Worm (Caenorhabditis elegans) whole organism, L2 larva: ENCODE data around the gene sre-41.

ENCODE experiments used
- C34F6.9 ChIP-seq: fragments of 150-350 bp; optimal IDR thresholded peaks from 2 replicates; lab custom pipeline; 2014; ENCODE audit warnings: missing biosample characterization, missing genetic modification characterization
- F13H6.1 ChIP-seq: sonication (generic microtip); optimal IDR thresholded peaks from 2 replicates; lab custom pipeline; 2016; ENCODE audit warnings: missing genetic modification characterization, missing compliant biosample characterization
- R02D3.7 ChIP-seq: fragments of 150-350 bp; optimal IDR thresholded peaks from 2 replicates; lab custom pipeline; 2014; ENCODE audit warnings: missing biosample characterization, missing genetic modification characterization
- ZK546.5 ChIP-seq: sonication (generic microtip); optimal IDR thresholded peaks from 2 replicates; lab custom pipeline; 2017; ENCODE audit warnings: missing biosample characterization, missing genetic modification characterization
- alr-1 ChIP-seq: fragments of 150-350 bp; optimal IDR thresholded peaks from 2 replicates; lab custom pipeline; 2014; ENCODE audit warnings: missing biosample characterization, missing genetic modification characterization
- aly-2 ChIP-seq: fragments of 150-350 bp; optimal IDR thresholded peaks from 2 replicates; lab custom pipeline; 2014; ENCODE audit warnings: missing biosample characterization, missing genetic modification characterization
- ama-1 ChIP-seq: fragments of 150-350 bp; optimal IDR thresholded peaks from 2 replicates; lab custom pipeline; 2018; ENCODE audit warnings: inconsistent platforms
- blmp-1 ChIP-seq: sonication (generic microtip); optimal IDR thresholded peaks from 2 replicates; lab custom pipeline; 2017; ENCODE audit warnings: missing genetic modification characterization, mild to moderate bottlenecking, missing compliant biosample characterization, antibody characterized with exemption, moderate library complexity; ENCODE audit not compliant: insufficient read depth
- ceh-16 ChIP-seq: fragments of 150-350 bp; optimal IDR thresholded peaks from 2 replicates; lab custom pipeline; 2014; ENCODE audit warnings: missing biosample characterization, missing genetic modification characterization
- ceh-82 ChIP-seq: fragments of 150-350 bp; optimal IDR thresholded peaks from 2 replicates; lab custom pipeline; 2014; ENCODE audit warnings: missing biosample characterization, missing genetic modification characterization
- crh-2 ChIP-seq: sonication (generic microtip); optimal IDR thresholded peaks from 2 replicates; lab custom pipeline; 2017; ENCODE audit warnings: missing biosample characterization, missing genetic modification characterization
- dmd-4 ChIP-seq: sonication (generic microtip); optimal IDR thresholded peaks from 2 replicates; lab custom pipeline; 2017; ENCODE audit warnings: missing biosample characterization, missing genetic modification characterization
- elt-1 ChIP-seq: fragments of 150-350 bp; optimal IDR thresholded peaks from 2 replicates; lab custom pipeline; 2014; ENCODE audit warnings: missing biosample characterization, missing genetic modification characterization
- elt-3 ChIP-seq: sonication (generic microtip); optimal IDR thresholded peaks from 2 replicates; lab custom pipeline; 2017; ENCODE audit warnings: missing biosample characterization, missing genetic modification characterization
- gmeb-1 ChIP-seq: fragments of 150-350 bp; optimal IDR thresholded peaks from 2 replicates; lab custom pipeline; 2014; ENCODE audit warnings: missing biosample characterization, missing genetic modification characterization
- lin-13 ChIP-seq: fragments of 150-350 bp; optimal IDR thresholded peaks from 2 replicates; lab custom pipeline; 2014; ENCODE audit warnings: missing biosample characterization, missing genetic modification reagents, missing genetic modification characterization
- lin-39 ChIP-seq: fragments of 150-350 bp; optimal IDR thresholded peaks from 2 replicates; lab custom pipeline; 2014; ENCODE audit warnings: missing biosample characterization, missing genetic modification reagents, missing genetic modification characterization
- lsy-2 ChIP-seq, 2 experiments: fragments of 150-350 bp in 1 of 2; sonication (generic microtip) in 1 of 2; optimal IDR thresholded peaks; 2 replicates each; lab custom pipeline; 2014 to 2017; ENCODE audit warnings: missing biosample characterization in 2 of 2, missing genetic modification characterization in 2 of 2
- mab-5 ChIP-seq: fragments of 150-350 bp; optimal IDR thresholded peaks from 2 replicates; lab custom pipeline; 2014; ENCODE audit warnings: missing biosample characterization, missing genetic modification characterization
- mdl-1 ChIP-seq, 2 experiments: fragments of 150-350 bp in 1 of 2; sonication (generic microtip) in 1 of 2; optimal IDR thresholded peaks; 2 replicates each; lab custom pipeline; 2017; ENCODE audit warnings: missing biosample characterization in 2 of 2, missing genetic modification characterization in 2 of 2
- nhr-10 ChIP-seq: sonication (generic microtip); optimal IDR thresholded peaks from 2 replicates; lab custom pipeline; 2017; ENCODE audit warnings: missing biosample characterization, missing genetic modification characterization
- nhr-129 ChIP-seq: fragments of 150-350 bp; optimal IDR thresholded peaks from 2 replicates; lab custom pipeline; 2014; ENCODE audit warnings: missing biosample characterization, missing genetic modification characterization
- nhr-21 ChIP-seq: fragments of 150-350 bp; optimal IDR thresholded peaks from 2 replicates; lab custom pipeline; 2014; ENCODE audit warnings: missing biosample characterization, missing genetic modification characterization
- nhr-23 ChIP-seq: fragments of 150-350 bp; optimal IDR thresholded peaks from 2 replicates; lab custom pipeline; 2014; ENCODE audit warnings: missing biosample characterization, missing genetic modification reagents, missing genetic modification characterization
- nhr-25 ChIP-seq: fragments of 150-350 bp; sonication (generic microtip); optimal IDR thresholded peaks from 3 replicates; lab custom pipeline; 2014; ENCODE audit warnings: missing biosample characterization, missing genetic modification characterization
- nhr-6 ChIP-seq: fragments of 150-350 bp; optimal IDR thresholded peaks from 2 replicates; lab custom pipeline; 2014; ENCODE audit warnings: missing biosample characterization, missing genetic modification characterization
- nhr-77 ChIP-seq: fragments of 150-350 bp; optimal IDR thresholded peaks from 2 replicates; lab custom pipeline; 2014; ENCODE audit warnings: missing biosample characterization, missing genetic modification characterization
- peb-1 ChIP-seq: fragments of 150-350 bp; optimal IDR thresholded peaks from 2 replicates; lab custom pipeline; 2014; ENCODE audit warnings: missing biosample characterization, missing genetic modification characterization
- skn-1 ChIP-seq: sonication (generic microtip); optimal IDR thresholded peaks from 2 replicates; lab custom pipeline; 2017; ENCODE audit warnings: missing biosample characterization, missing genetic modification characterization
- sma-3 ChIP-seq: sonication (generic microtip); optimal IDR thresholded peaks from 2 replicates; lab custom pipeline; 2016; ENCODE audit warnings: missing genetic modification reagents, missing genetic modification characterization, missing compliant biosample characterization
- sma-9 ChIP-seq, 2 experiments: fragments of 150-350 bp in 1 of 2; sonication (generic microtip) in 1 of 2; optimal IDR thresholded peaks; 2 replicates each; lab custom pipeline; 2014 to 2016; ENCODE audit warnings: missing genetic modification characterization in 2 of 2, mild to moderate bottlenecking in 1 of 2, missing biosample characterization in 1 of 2, missing compliant biosample characterization in 1 of 2, missing genetic modification reagents in 1 of 2, moderate library complexity in 1 of 2
- snpc-4 ChIP-seq: fragments of 150-350 bp; optimal IDR thresholded peaks from 2 replicates; lab custom pipeline; 2014; ENCODE audit warnings: missing biosample characterization, missing genetic modification characterization
- unc-62 ChIP-seq: fragments of 150-350 bp; optimal IDR thresholded peaks from 2 replicates; lab custom pipeline; 2014; ENCODE audit warnings: missing biosample characterization, missing genetic modification reagents, missing genetic modification characterization
- zag-1 ChIP-seq: fragments of 150-350 bp; optimal IDR thresholded peaks from 2 replicates; lab custom pipeline; 2014; ENCODE audit warnings: missing biosample characterization, missing genetic modification characterization
- ztf-1 ChIP-seq: fragments of 200-800 bp; sonication (Bioruptor generic); conservative IDR thresholded peaks from 2 replicates; pipeline ENCODE4 v1.3.6; 2022; ENCODE audit warnings: missing genetic modification characterization, missing compliant biosample characterization
- ztf-11 ChIP-seq: sonication (generic microtip); optimal IDR thresholded peaks from 2 replicates; lab custom pipeline; 2017; ENCODE audit warnings: missing biosample characterization, missing genetic modification characterization

Gene sre-41

DNA sequence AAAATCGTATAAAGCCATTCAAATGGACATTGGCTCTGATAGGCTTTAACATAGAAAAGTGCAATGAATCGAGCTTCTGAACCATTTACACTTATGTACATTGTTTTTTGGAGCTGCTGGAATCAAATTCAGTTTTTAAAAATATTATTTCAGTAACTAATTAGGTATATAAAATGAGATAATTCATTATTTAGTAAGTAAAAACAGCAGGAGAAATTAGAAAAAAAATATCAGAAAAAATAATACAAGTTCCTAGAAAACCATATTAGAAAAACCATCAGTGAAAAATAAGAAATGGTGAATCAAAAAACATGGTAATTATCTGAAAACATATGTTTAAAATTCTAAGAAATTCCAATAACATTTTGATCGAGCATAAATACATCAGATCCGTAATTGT is 9.6 kb downstream of the sre-41 start, which contains the start of gene F57G9.7:
Gene F57G9.7 (minus strand): TSS at position 101 of the 400 bp plus-strand sequence.
- TF ChIP-seq peb-1 (tag; lab: Kevin White, UChicago): no peak
- TF ChIP-seq nhr-25: no peak
- no peak for TF ChIP-seq dmd-4 (tag; lab: Kevin White, UChicago)

DNA sequence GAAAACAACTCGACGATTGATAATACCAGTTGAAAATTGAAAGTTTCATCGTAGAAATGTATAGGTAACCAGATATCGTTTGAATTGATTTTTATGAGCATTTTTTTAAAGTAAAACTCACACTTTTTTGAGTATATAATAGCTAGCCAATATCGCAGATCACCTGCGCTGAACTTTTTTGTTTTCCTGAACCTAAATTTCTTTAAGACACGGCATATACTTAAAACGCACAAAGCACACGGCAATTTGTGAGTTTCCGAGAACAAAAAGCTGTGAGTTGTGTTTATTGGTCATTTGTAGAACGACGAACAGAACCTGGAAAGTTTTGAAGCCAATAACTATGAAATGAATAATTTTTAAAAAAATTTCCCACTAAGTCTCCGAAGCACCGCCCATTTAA is 13.7 kb downstream of the sre-41 start, which contains the start of gene sre-29:
Gene sre-29 (minus strand): TSS at position 101 of the 400 bp plus-strand sequence.
- TF ChIP-seq nhr-77 (tag; lab: Kevin White, UChicago): no peak
- no peak for TF ChIP-seq crh-2 (tag; lab: Kevin White, UChicago)
- TF ChIP-seq alr-1: no peak
- TF ChIP-seq ceh-82 (tag; lab: Kevin White, UChicago): no peak
- TF ChIP-seq nhr-10 (tag; lab: Kevin White, UChicago): no peak

DNA sequence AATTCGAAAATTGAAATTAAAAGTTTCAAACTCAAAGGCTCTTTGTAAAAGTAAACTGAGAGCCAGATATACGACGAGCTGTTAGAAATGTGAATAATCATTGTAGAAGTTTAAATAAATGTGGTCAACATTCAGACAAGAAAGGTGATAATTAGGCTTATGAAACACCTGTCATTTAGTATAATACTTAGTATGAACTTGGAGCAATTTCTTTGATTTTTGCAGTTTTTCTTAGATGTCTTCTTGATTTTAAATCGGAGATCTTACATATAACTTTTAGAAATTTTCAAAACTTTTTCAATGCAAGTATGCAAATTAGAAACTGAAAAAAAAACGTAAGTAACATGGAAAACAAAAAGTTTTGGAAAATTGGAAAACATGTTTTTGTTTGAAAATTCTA is 18.3 kb downstream of the sre-41 start, which contains the start of gene sre-30:
Gene sre-30 (minus strand): TSS at position 101 of the 400 bp plus-strand sequence.
- TF ChIP-seq crh-2 (tag; lab: Kevin White, UChicago) (no peak), peb-1 (tag; lab: Kevin White, UChicago) (no peak), lin-13 (GFP tag; lab: Kevin White, UChicago) (no peak), nhr-21 (tag; lab: Kevin White, UChicago) (no peak), lsy-2 (tag; optimal IDR thresholded peaks at IDR 0.05; lab: Kevin White, UChicago) (no peak), ztf-11 (tag; lab: Kevin White, UChicago) (no peak), sma-3 (no peak)
- TF ChIP-seq, all 48 proteins: peak for 0

DNA sequence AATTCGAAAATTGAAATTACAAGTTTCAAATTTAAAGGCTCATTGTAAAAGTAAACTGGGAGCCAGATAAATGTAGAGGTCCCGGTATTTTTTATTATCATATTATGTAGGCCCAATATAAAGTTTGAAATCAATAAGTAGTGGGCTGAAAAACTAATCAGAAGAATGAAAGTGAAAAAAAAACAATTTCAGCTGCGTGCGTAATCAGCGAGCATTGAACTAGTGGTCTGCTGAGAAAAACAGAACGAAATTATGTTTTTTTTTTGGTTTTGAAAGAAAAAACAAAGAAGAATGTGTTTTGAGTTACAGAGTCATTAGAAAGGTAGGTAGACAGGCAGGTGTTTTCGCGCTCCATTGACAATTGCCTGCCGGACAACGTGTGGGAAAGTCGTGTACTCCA is 20.6 kb downstream of the sre-41 start, which contains the start of gene sre-31:
Gene sre-31 (minus strand): TSS at position 101 of the 400 bp plus-strand sequence.
- no peak for TF ChIP-seq aly-2
- TF ChIP-seq ceh-16 (tag; lab: Kevin White, UChicago): no peak
- TF ChIP-seq dmd-4 (tag; lab: Kevin White, UChicago): no peak

DNA sequence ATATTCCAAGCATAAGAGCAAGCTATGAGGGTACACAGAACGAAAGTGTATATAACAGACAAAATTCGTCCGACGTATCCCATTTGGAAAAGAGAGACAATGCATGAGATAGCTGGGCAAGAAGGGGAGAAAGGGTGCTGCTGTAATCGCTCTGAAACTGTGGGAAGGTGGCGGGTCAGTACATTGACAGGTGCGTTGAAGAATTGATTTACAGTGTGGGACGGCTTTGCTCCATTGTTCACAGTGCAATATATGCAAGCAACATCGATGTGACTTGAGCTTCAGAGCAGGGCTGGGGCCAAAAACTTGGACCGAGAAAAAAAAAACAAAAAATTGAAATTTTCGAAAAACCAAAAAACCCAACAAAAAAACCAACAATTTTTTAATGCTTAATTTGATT is 22.0 kb downstream of the sre-41 start, which contains the start of gene F57G9.3:
Gene F57G9.3 (minus strand): TSS at position 101 of the 400 bp plus-strand sequence.
- TF ChIP-seq ceh-16 (tag; lab: Kevin White, UChicago) (no peak), nhr-10 (tag; lab: Kevin White, UChicago) (no peak), alr-1 (no peak), zag-1 (no peak), F13H6.1 (tag; lab: Kevin White, UChicago) (no peak), ZK546.5 (tag; lab: Kevin White, UChicago) (no peak), sma-3 (no peak), ztf-1 (GFP tag; lab: Robert Waterston, UW) (no peak), skn-1 (tag; lab: Kevin White, UChicago) (no peak), mdl-1 (tag; optimal IDR thresholded peaks at IDR 0.05; lab: Kevin White, UChicago) (no peak), lin-39 (tag; lab: Kevin White, UChicago) (no peak), nhr-129 (tag; lab: Kevin White, UChicago) (no peak), elt-1 (tag; lab: Kevin White, UChicago) (no peak), ceh-82 (tag; lab: Kevin White, UChicago) (no peak), elt-3 (tag; lab: Kevin White, UChicago) (no peak), peb-1 (tag; lab: Kevin White, UChicago) (no peak), sma-9 (GFP tag; optimal IDR thresholded peaks at IDR 0.05; lab: Kevin White, UChicago) (no peak), sma-9 (tag; optimal IDR thresholded peaks at IDR 0.05; lab: Kevin White, UChicago) (no peak), blmp-1 (tag; lab: Kevin White, UChicago) (no peak), R02D3.7 (tag; lab: Kevin White, UChicago) (no peak)

- no peak for TF ChIP-seq ceh-82 (tag; lab: Kevin White, UChicago)
- no peak for TF ChIP-seq unc-62 (GFP tag; lab: Kevin White, UChicago)
- no peak for TF ChIP-seq crh-2 (tag; lab: Kevin White, UChicago)
- TF ChIP-seq mab-5: no peak
- TF ChIP-seq lin-13 (GFP tag; lab: Kevin White, UChicago): no peak
- no peak for TF ChIP-seq nhr-129 (tag; lab: Kevin White, UChicago)
- no peak for TF ChIP-seq nhr-6 (tag; lab: Kevin White, UChicago)
- no peak for TF ChIP-seq C34F6.9 (tag; lab: Kevin White, UChicago)
- TF ChIP-seq dmd-4 (tag; lab: Kevin White, UChicago): no peak
- no peak for TF ChIP-seq F13H6.1 (tag; lab: Kevin White, UChicago)
- no peak for TF ChIP-seq snpc-4 (tag; lab: Kevin White, UChicago)
- no peak for TF ChIP-seq gmeb-1
- no peak for TF ChIP-seq nhr-23
- TF ChIP-seq ama-1 (lab: Kevin White, UChicago): no peak
Measured at ce11 chrII:12412417-12412816, 24.3 kb downstream of the sre-41 start, which contains the start of gene Y57A10C.1. TSS of gene Y57A10C.1 (minus strand) at chrII:12412517.
